Fruit fly (Drosophila melanogaster) whole organism, embryonic: ENCODE data around the gene dj-1beta.

ENCODE experiments used
- Atf6 ChIP-seq: fragments of 200-800 bp; sonication (Bioruptor generic); IDR thresholded peaks from 2 replicates; pipeline ENCODE4 v1.3.6; 2022; ENCODE audit warnings: missing biosample characterization, missing genetic modification characterization
- Blimp-1 ChIP-seq: fragments of 200-800 bp; sonication (Bioruptor generic); optimal IDR thresholded peaks from 3 replicates; lab custom pipeline; 2018; ENCODE audit warnings: missing biosample characterization, missing genetic modification characterization, mild to moderate bottlenecking, moderate library complexity, missing genetic modification reagents
- CG11247 ChIP-seq: fragments of 200-800 bp; sonication (Bioruptor generic); IDR thresholded peaks from 2 replicates; pipeline ENCODE4 v1.3.6; 2022; ENCODE audit warnings: missing biosample characterization, missing genetic modification characterization
- CG13624 ChIP-seq: fragments of 200-800 bp; sonication (Bioruptor generic); optimal IDR thresholded peaks from 2 replicates; lab custom pipeline; 2016; ENCODE audit warnings: missing biosample characterization, missing genetic modification characterization
- CG13775 ChIP-seq: fragments of 200-800 bp; sonication (Bioruptor generic); optimal IDR thresholded peaks from 3 replicates; lab custom pipeline; 2017; ENCODE audit warnings: missing biosample characterization, mild to moderate bottlenecking, missing genetic modification characterization
- CG13894 ChIP-seq: fragments of 200-800 bp; sonication (Bioruptor generic); optimal IDR thresholded peaks from 3 replicates; lab custom pipeline; 2018; ENCODE audit warnings: missing biosample characterization, mild to moderate bottlenecking, missing genetic modification characterization, moderate library complexity
- CG1529 ChIP-seq: fragments of 200-800 bp; sonication (Bioruptor generic); optimal IDR thresholded peaks from 3 replicates; lab custom pipeline; 2018; ENCODE audit warnings: missing biosample characterization, missing genetic modification characterization
- CG15479 ChIP-seq: fragments of 200-800 bp; sonication (Bioruptor generic); optimal IDR thresholded peaks from 3 replicates; lab custom pipeline; 2019; ENCODE audit warnings: missing biosample characterization, mild to moderate bottlenecking, missing genetic modification characterization, moderate library complexity
- CG16779 ChIP-seq: fragments of 200-800 bp; sonication (Bioruptor generic); IDR thresholded peaks from 2 replicates; pipeline ENCODE4 v1.3.6; 2022; ENCODE audit warnings: missing biosample characterization, missing genetic modification characterization
- CG17328 ChIP-seq: fragments of 200-800 bp; sonication (Bioruptor generic); IDR thresholded peaks from 2 replicates; pipeline ENCODE4 v1.3.6; 2022; ENCODE audit warnings: missing biosample characterization, missing genetic modification characterization
- CG1792 ChIP-seq: fragments of 200-800 bp; sonication (Bioruptor generic); optimal IDR thresholded peaks from 2 replicates; lab custom pipeline; 2016; ENCODE audit warnings: missing biosample characterization, missing genetic modification characterization
- CG18619 ChIP-seq: fragments of 200-800 bp; sonication (Bioruptor generic); optimal IDR thresholded peaks from 3 replicates; lab custom pipeline; 2017; ENCODE audit warnings: missing biosample characterization, mild to moderate bottlenecking, missing genetic modification characterization
- CG2116 ChIP-seq: fragments of 200-800 bp; sonication (Bioruptor generic); optimal IDR thresholded peaks from 3 replicates; lab custom pipeline; 2018; ENCODE audit warnings: missing biosample characterization, mild to moderate bottlenecking, missing genetic modification characterization
- CG2889 ChIP-seq: fragments of 200-800 bp; sonication (Bioruptor generic); IDR thresholded peaks from 3 replicates; pipeline ENCODE4 v1.3.6; 2022; ENCODE audit warnings: missing biosample characterization, missing genetic modification characterization
- CG3163 ChIP-seq: fragments of 200-800 bp; sonication (Bioruptor generic); optimal IDR thresholded peaks from 3 replicates; lab custom pipeline; 2016; ENCODE audit warnings: missing biosample characterization, missing genetic modification characterization
- CG42726 ChIP-seq: fragments of 200-800 bp; sonication (Bioruptor generic); IDR thresholded peaks from 2 replicates; pipeline ENCODE4 v1.3.6; 2022; ENCODE audit warnings: missing biosample characterization, missing genetic modification characterization; ENCODE audit not compliant: partially characterized antibody
- CG6813 ChIP-seq: fragments of 200-800 bp; sonication (Bioruptor generic); optimal IDR thresholded peaks from 2 replicates; lab custom pipeline; 2017; ENCODE audit warnings: missing biosample characterization, missing genetic modification characterization, mild to moderate bottlenecking, moderate library complexity, missing genetic modification reagents
- CG7987 ChIP-seq: fragments of 200-800 bp; sonication (Bioruptor generic); optimal IDR thresholded peaks from 2 replicates; lab custom pipeline; 2018; ENCODE audit warnings: missing biosample characterization, mild to moderate bottlenecking, missing genetic modification characterization, moderate library complexity
- CG8924 ChIP-seq: fragments of 200-800 bp; optimal IDR thresholded peaks from 3 replicates; lab custom pipeline; 2019; ENCODE audit warnings: missing biosample characterization, mild to moderate bottlenecking, missing genetic modification characterization, moderate library complexity
- CG9932 ChIP-seq: fragments of 200-800 bp; sonication (Bioruptor generic); IDR thresholded peaks from 2 replicates; pipeline ENCODE4 v1.3.6; 2022; ENCODE audit warnings: missing biosample characterization, missing genetic modification characterization
- CHES-1-like ChIP-seq: fragments of 200-800 bp; sonication (Bioruptor generic); optimal IDR thresholded peaks from 2 replicates; lab custom pipeline; 2016; ENCODE audit warnings: missing biosample characterization, missing genetic modification characterization
- CTCF ChIP-seq: fragments of 200-800 bp; sonication (Bioruptor generic); optimal IDR thresholded peaks from 2 replicates; lab custom pipeline; 2017; ENCODE audit warnings: missing biosample characterization, mild to moderate bottlenecking, missing genetic modification characterization, moderate library complexity
- Dbx ChIP-seq: fragments of 200-800 bp; sonication (Bioruptor generic); IDR thresholded peaks from 3 replicates; pipeline ENCODE4 v1.3.6; 2022; ENCODE audit warnings: missing biosample characterization, missing genetic modification characterization
- Dll ChIP-seq: fragments of 200-800 bp; sonication (Bioruptor generic); IDR thresholded peaks from 4 replicates; pipeline ENCODE4 v1.3.6; 2022; ENCODE audit warnings: missing biosample characterization, missing genetic modification characterization; ENCODE audit not compliant: partially characterized antibody
- Ets65A ChIP-seq: fragments of 200-800 bp; sonication (Bioruptor generic); peaks from one replicate; lab custom pipeline; 2016; ENCODE audit warnings: missing biosample characterization, missing genetic modification characterization
- Fer3 ChIP-seq: fragments of 200-800 bp; sonication (Bioruptor generic); optimal IDR thresholded peaks from 2 replicates; lab custom pipeline; 2018; ENCODE audit warnings: missing biosample characterization, mild to moderate bottlenecking, missing genetic modification characterization, moderate library complexity
- Gsc ChIP-seq: fragments of 200-800 bp; sonication (Bioruptor generic); IDR thresholded peaks from 2 replicates; pipeline ENCODE4 v1.3.6; 2022; ENCODE audit warnings: missing biosample characterization, missing genetic modification characterization
- Hand ChIP-seq: fragments of 200-800 bp; sonication (Bioruptor generic); optimal IDR thresholded peaks from 2 replicates; lab custom pipeline; 2017; ENCODE audit warnings: mild to moderate bottlenecking, missing biosample characterization, missing genetic modification reagents, missing genetic modification characterization
- HmgZ ChIP-seq: fragments of 200-800 bp; sonication (Bioruptor generic); optimal IDR thresholded peaks from 2 replicates; lab custom pipeline; 2018; ENCODE audit warnings: missing biosample characterization, mild to moderate bottlenecking, missing genetic modification characterization
- Hmx ChIP-seq: fragments of 200-800 bp; sonication (Bioruptor generic); optimal IDR thresholded peaks from 2 replicates; lab custom pipeline; 2016; ENCODE audit warnings: missing biosample characterization, missing genetic modification characterization
- NC2β ChIP-seq: fragments of 200-800 bp; sonication (Bioruptor generic); optimal IDR thresholded peaks from 2 replicates; lab custom pipeline; 2016; ENCODE audit warnings: missing biosample characterization, missing genetic modification characterization
- Ravus ChIP-seq: fragments of 200-800 bp; sonication (Bioruptor generic); IDR thresholded peaks from 2 replicates; pipeline ENCODE4 v1.3.6; 2022; ENCODE audit warnings: missing biosample characterization, missing genetic modification characterization
- ab ChIP-seq: fragments of 200-800 bp; sonication (Bioruptor generic); optimal IDR thresholded peaks from 2 replicates; lab custom pipeline; 2016; ENCODE audit warnings: missing biosample characterization, missing genetic modification characterization
- amos ChIP-seq: fragments of 200-800 bp; sonication (Bioruptor generic); IDR thresholded peaks from 2 replicates; pipeline ENCODE4 v1.3.6; 2022; ENCODE audit warnings: missing biosample characterization, missing genetic modification characterization; ENCODE audit not compliant: partially characterized antibody
- bbx ChIP-seq: fragments of 200-800 bp; sonication (Bioruptor generic); IDR thresholded peaks from 2 replicates; pipeline ENCODE4 v1.3.6; 2022; ENCODE audit warnings: missing biosample characterization, missing genetic modification characterization; ENCODE audit not compliant: partially characterized antibody
- br ChIP-seq: fragments of >200 bp; optimal IDR thresholded peaks from 2 replicates; lab custom pipeline; 2017
- cg ChIP-seq: fragments of 200-800 bp; sonication (Bioruptor generic); optimal IDR thresholded peaks from 3 replicates; lab custom pipeline; 2019; ENCODE audit warnings: missing biosample characterization, mild to moderate bottlenecking, missing genetic modification characterization, moderate library complexity
- cwo ChIP-seq: fragments of 200-800 bp; sonication (Bioruptor generic); optimal IDR thresholded peaks from 3 replicates; lab custom pipeline; 2017; ENCODE audit warnings: missing biosample characterization, missing genetic modification characterization, mild to moderate bottlenecking, moderate library complexity, missing genetic modification reagents
- dan ChIP-seq: fragments of 200-800 bp; sonication (Bioruptor generic); IDR thresholded peaks from 2 replicates; pipeline ENCODE4 v1.3.6; 2022; ENCODE audit warnings: missing biosample characterization, missing genetic modification characterization
- dpn ChIP-seq, 2 experiments: fragments of 200-800 bp; sonication (Bioruptor generic); optimal IDR thresholded peaks; 3 replicates each; lab custom pipeline; 2016; ENCODE audit warnings: missing biosample characterization in 2 of 2, missing genetic modification characterization in 2 of 2
- hth ChIP-seq: fragments of >200 bp; optimal IDR thresholded peaks from 2 replicates; lab custom pipeline; 2017; ENCODE audit warnings: inconsistent platforms
- lilli ChIP-seq: fragments of 200-800 bp; sonication (Bioruptor generic); optimal IDR thresholded peaks from 3 replicates; lab custom pipeline; 2016; ENCODE audit warnings: missing biosample characterization, missing genetic modification characterization
- lmd ChIP-seq: fragments of 200-800 bp; sonication (Bioruptor generic); IDR thresholded peaks from 2 replicates; pipeline ENCODE4 v1.3.6; 2022; ENCODE audit warnings: missing biosample characterization, missing genetic modification characterization
- lov ChIP-seq, 2 experiments: fragments of 200-800 bp in 1 of 2; fragments of >200 bp in 1 of 2; sonication (Bioruptor generic) in 1 of 2; IDR thresholded peaks in 1 of 2; optimal IDR thresholded peaks in 1 of 2; 2 replicates in 1 of 2; 3 replicates in 1 of 2; pipeline versions ENCODE4 v1.3.6 to Lab custom; 2017 to 2022; ENCODE audit warnings: missing biosample characterization in 1 of 2, missing genetic modification characterization in 1 of 2
- nmo ChIP-seq: fragments of 200-800 bp; sonication (Bioruptor generic); optimal IDR thresholded peaks from 2 replicates; lab custom pipeline; 2018; ENCODE audit warnings: missing biosample characterization, mild to moderate bottlenecking, missing genetic modification characterization, moderate library complexity
- oc ChIP-seq: fragments of 200-800 bp; sonication (Bioruptor generic); optimal IDR thresholded peaks from 2 replicates; lab custom pipeline; 2018; ENCODE audit warnings: missing biosample characterization, mild to moderate bottlenecking, missing genetic modification characterization, moderate library complexity
- slp2 ChIP-seq: fragments of 200-800 bp; sonication (Bioruptor generic); optimal IDR thresholded peaks from 2 replicates; lab custom pipeline; 2016; ENCODE audit warnings: missing biosample characterization, missing genetic modification characterization
- stc ChIP-seq: fragments of 200-800 bp; sonication (Bioruptor generic); IDR thresholded peaks from 2 replicates; pipeline ENCODE4 v1.3.6; 2022; ENCODE audit warnings: missing biosample characterization, missing genetic modification characterization

Gene dj-1beta

dm6 chr3R:30808346-30809286 lies 1.7 kb downstream of the dj-1beta start, which contains the start of gene cindr (continued):
- TF ChIP-seq CG1792 (GFP tag; lab: Kevin White, UChicago) (no peak), NC2β (GFP tag; lab: Kevin White, UChicago) (peak; percentile 48), CG13894 (tag; lab: Kevin White, UChicago) (peak; percentile 80), HmgZ (tag; lab: Kevin White, UChicago) (peak; percentile 86), Fer3 (tag; lab: Kevin White, UChicago) (peak; percentile 2), stc (GFP tag; lab: Robert Waterston, UW) (peak; percentile 31; the same call in 1 of the 2 replicates), CG3163 (GFP tag; lab: Kevin White, UChicago) (peak; percentile 45), lilli (peak; percentile 45), hth (lab: Kevin White, UChicago) (no peak), CG8924 (peak; percentile 69), CG16779 (GFP tag; lab: Robert Waterston, UW) (0 out of 2 replicates have a peak, but pooled peaks have one; percentile 6), amos (GFP tag; lab: Robert Waterston, UW) (peak; percentile 62), CTCF (peak; percentile 67), dpn (GFP tag; optimal IDR thresholded peaks at IDR 0.05; lab: Kevin White, UChicago) (peak; percentile 41 to 51), CG2889 (no peak), Dll (GFP tag; lab: Robert Waterston, UW) (0 out of 4 replicates have a peak, but pooled peaks have one; percentile 41), nmo (GFP tag; lab: Kevin White, UChicago) (peak; percentile 77), CG11247 (peak; percentile 39; the same call in 1 of the 2 replicates), br (no peak), CG7987 (peak; percentile 51), Gsc (GFP tag; lab: Robert Waterston, UW) (no peak), Blimp-1 (GFP tag; lab: Kevin White, UChicago) (peak; percentile 19), CG6813 (no peak), lov (optimal IDR thresholded peaks at IDR 0.05; lab: Kevin White, UChicago) (no peak), lov (GFP tag; IDR thresholded peaks at IDR 0.05; lab: Robert Waterston, UW) (no peak), dan (GFP tag; lab: Robert Waterston, UW) (no peak), lmd (GFP tag; lab: Robert Waterston, UW) (peak; percentile 18; the same call in 1 of the 2 replicates), Atf6 (GFP tag; lab: Robert Waterston, UW) (peak; percentile 57; the same call in 1 of the 2 replicates), CG18619 (GFP tag; lab: Kevin White, UChicago) (peak; percentile 16), CG1529 (GFP tag; lab: Kevin White, UChicago) (no peak), ab (no peak), slp2 (GFP tag; lab: Kevin White, UChicago) (peak; percentile 11), CG2116 (GFP tag; lab: Kevin White, UChicago) (peak; percentile 67), CG42726 (GFP tag; lab: Robert Waterston, UW) (peak; percentile 69), cwo (GFP tag; lab: Kevin White, UChicago) (no peak), bbx (GFP tag; lab: Robert Waterston, UW) (peak; percentile 56; the same call in 1 of the 2 replicates), CG9932 (GFP tag; lab: Robert Waterston, UW) (peak; percentile 80), Hmx (GFP tag; lab: Kevin White, UChicago) (peak; percentile 17), CG15479 (GFP tag; lab: Kevin White, UChicago) (no peak), oc (tag; lab: Kevin White, UChicago) (no peak), Dbx (GFP tag; lab: Robert Waterston, UW) (peak; percentile 84), Hand (peak; percentile 16), CG17328 (GFP tag; lab: Robert Waterston, UW) (peak; percentile 15; the same call in 1 of the 2 replicates), Ets65A (peak; percentile 94), CG13624 (GFP tag; lab: Kevin White, UChicago) (peak; percentile 48), cg (GFP tag; lab: Kevin White, UChicago) (peak; percentile 22), CHES-1-like (GFP tag; lab: Kevin White, UChicago) (peak; percentile 65), CG13775 (GFP tag; lab: Kevin White, UChicago) (peak; percentile 56), Ravus (no peak)
